Worm (Caenorhabditis elegans): ENCODE data around the gene ttbk-2.2.

ce11 chrIV:5111533-5111932 is 44.7 kb upstream of the ttbk-2.2 start, which contains the start of gene AC7.3:
- no peak for TF ChIP-seq bed-3 (GFP tag; optimal IDR thresholded peaks at IDR 0.05)
- no peak for TF ChIP-seq pha-4 (tag; optimal IDR thresholded peaks at IDR 0.05)
- TF ChIP-seq nhr-28 (tag; optimal IDR thresholded peaks at IDR 0.05), result no peak
- TF ChIP-seq blmp-1 (tag; optimal IDR thresholded peaks at IDR 0.05), result no peak
- TF ChIP-seq nhr-76 (tag; optimal IDR thresholded peaks at IDR 0.05), result no peak
